Worm (Caenorhabditis elegans) whole organism, mixed stage, embryonic: Measurements from ENCODE around the gene F52H2.15.

ENCODE experiments used
- bed-3 ChIP-seq: fragments of 200-800 bp; sonication (Bioruptor generic); optimal IDR thresholded peaks from 3 replicates; lab custom pipeline; 2018; ENCODE audit warnings: mild to moderate bottlenecking, missing genetic modification characterization, moderate library complexity, missing compliant biosample characterization
- blmp-1 ChIP-seq: fragments of 150-350 bp; optimal IDR thresholded peaks from 2 replicates; lab custom pipeline; 2014; ENCODE audit warnings: missing biosample characterization, missing genetic modification characterization
- ceh-39 ChIP-seq: fragments of 150-350 bp; optimal IDR thresholded peaks from 2 replicates; lab custom pipeline; 2014; ENCODE audit warnings: missing biosample characterization, missing genetic modification characterization
- ceh-43 ChIP-seq: fragments of 200-800 bp; sonication (Bioruptor generic); optimal IDR thresholded peaks from 2 replicates; lab custom pipeline; 2018; ENCODE audit warnings: mild to moderate bottlenecking, missing genetic modification characterization, moderate library complexity, missing compliant biosample characterization
- ceh-83 ChIP-seq: fragments of 200-800 bp; sonication (Bioruptor generic); optimal IDR thresholded peaks from 2 replicates; lab custom pipeline; 2018; ENCODE audit warnings: mild to moderate bottlenecking, missing genetic modification characterization, missing compliant biosample characterization
- ces-1 ChIP-seq: fragments of 150-350 bp; optimal IDR thresholded peaks from 2 replicates; lab custom pipeline; 2014; ENCODE audit warnings: missing biosample characterization, missing genetic modification reagents, missing genetic modification characterization
- cnd-1 ChIP-seq: fragments of 200-800 bp; sonication (Bioruptor generic); optimal IDR thresholded peaks from 2 replicates; lab custom pipeline; 2018; ENCODE audit warnings: mild to moderate bottlenecking, missing genetic modification characterization, missing compliant biosample characterization
- elt-1 ChIP-seq: sonication (generic microtip); optimal IDR thresholded peaks from 2 replicates; lab custom pipeline; 2017; ENCODE audit warnings: missing genetic modification characterization, mild to moderate bottlenecking, missing compliant biosample characterization, antibody characterized with exemption, moderate library complexity, borderline replicate concordance; ENCODE audit not compliant: insufficient read depth
- elt-3 ChIP-seq: fragments of 150-350 bp; optimal IDR thresholded peaks from 2 replicates; lab custom pipeline; 2014; ENCODE audit warnings: missing biosample characterization, missing genetic modification characterization
- flh-1 ChIP-seq: fragments of 200-800 bp; sonication (Bioruptor generic); optimal IDR thresholded peaks from 2 replicates; lab custom pipeline; 2018; ENCODE audit warnings: mild to moderate bottlenecking, missing genetic modification characterization, moderate library complexity, missing compliant biosample characterization
- ham-2 ChIP-seq: fragments of 200-800 bp; sonication (Bioruptor generic); optimal IDR thresholded peaks from 2 replicates; lab custom pipeline; 2018; ENCODE audit warnings: mild to moderate bottlenecking, missing genetic modification characterization, missing compliant biosample characterization
- hlh-1 ChIP-seq: fragments of 150-350 bp; optimal IDR thresholded peaks from 2 replicates; lab custom pipeline; 2014; ENCODE audit warnings: missing biosample characterization, missing genetic modification reagents, missing genetic modification characterization
- lin-13 ChIP-seq: fragments of 150-350 bp; optimal IDR thresholded peaks from 2 replicates; lab custom pipeline; 2014; ENCODE audit warnings: missing biosample characterization, missing genetic modification characterization
- lin-32 ChIP-seq: fragments of 200-800 bp; sonication (Bioruptor generic); optimal IDR thresholded peaks from 2 replicates; lab custom pipeline; 2018; ENCODE audit warnings: mild to moderate bottlenecking, missing genetic modification characterization, missing compliant biosample characterization
- lsy-2 ChIP-seq: fragments of 150-350 bp; optimal IDR thresholded peaks from 2 replicates; lab custom pipeline; 2014; ENCODE audit warnings: missing biosample characterization, missing genetic modification characterization
- mep-1 ChIP-seq: fragments of 150-350 bp; optimal IDR thresholded peaks from 2 replicates; lab custom pipeline; 2017; ENCODE audit warnings: missing biosample characterization, missing genetic modification reagents, missing genetic modification characterization, inconsistent platforms
- mls-2 ChIP-seq: sonication (generic microtip); optimal IDR thresholded peaks from 2 replicates; lab custom pipeline; 2016; ENCODE audit warnings: mild to moderate bottlenecking, missing genetic modification characterization, moderate library complexity, missing compliant biosample characterization
- nhr-2 ChIP-seq: fragments of 150-350 bp; optimal IDR thresholded peaks from 2 replicates; lab custom pipeline; 2014; ENCODE audit warnings: missing biosample characterization, missing genetic modification characterization
- nhr-237 ChIP-seq: fragments of 150-350 bp; optimal IDR thresholded peaks from 2 replicates; lab custom pipeline; 2014; ENCODE audit warnings: missing biosample characterization, missing genetic modification characterization
- nhr-28 ChIP-seq: fragments of 150-350 bp; optimal IDR thresholded peaks from 2 replicates; lab custom pipeline; 2014; ENCODE audit warnings: missing biosample characterization, missing genetic modification characterization
- nhr-76 ChIP-seq: sonication (generic microtip); optimal IDR thresholded peaks from 2 replicates; lab custom pipeline; 2017; ENCODE audit warnings: missing biosample characterization, missing genetic modification characterization
- pha-4 ChIP-seq: fragments of 150-350 bp; optimal IDR thresholded peaks from 2 replicates; lab custom pipeline; 2018; ENCODE audit warnings: missing biosample characterization, missing genetic modification reagents, missing genetic modification characterization
- sem-2 ChIP-seq: fragments of 200-800 bp; sonication (Bioruptor generic); optimal IDR thresholded peaks from 2 replicates; lab custom pipeline; 2018; ENCODE audit warnings: mild to moderate bottlenecking, missing genetic modification characterization, missing compliant biosample characterization
- snpc-4 ChIP-seq: fragments of 150-350 bp; optimal IDR thresholded peaks from 2 replicates; lab custom pipeline; 2014; ENCODE audit warnings: missing biosample characterization, missing genetic modification characterization
- sptf-1 ChIP-seq: sonication (generic microtip); optimal IDR thresholded peaks from 2 replicates; lab custom pipeline; 2017; ENCODE audit warnings: mild to moderate bottlenecking, missing genetic modification characterization, moderate library complexity, missing compliant biosample characterization
- tbx-8 ChIP-seq: fragments of 200-800 bp; sonication (Bioruptor generic); optimal IDR thresholded peaks from 2 replicates; lab custom pipeline; 2018; ENCODE audit warnings: mild to moderate bottlenecking, missing genetic modification characterization, moderate library complexity, missing compliant biosample characterization
- unc-120 ChIP-seq: sonication (generic microtip); optimal IDR thresholded peaks from 2 replicates; lab custom pipeline; 2017; ENCODE audit warnings: missing genetic modification characterization, missing compliant biosample characterization; ENCODE audit not compliant: poor library complexity, severe bottlenecking
- unc-39 ChIP-seq: fragments of 150-350 bp; optimal IDR thresholded peaks from 2 replicates; lab custom pipeline; 2014; ENCODE audit warnings: missing biosample characterization, missing genetic modification characterization
- zip-8 ChIP-seq: fragments of 150-350 bp; optimal IDR thresholded peaks from 2 replicates; lab custom pipeline; 2014; ENCODE audit warnings: missing biosample characterization, missing genetic modification characterization
- ztf-11 ChIP-seq: fragments of 150-350 bp; optimal IDR thresholded peaks from 2 replicates; lab custom pipeline; 2014; ENCODE audit warnings: missing biosample characterization, missing genetic modification characterization

Gene F52H2.15

ce11 chrX:2559399-2559798 lies 5.8 kb upstream of the F52H2.15 start:
- TF ChIP-seq bed-3 (GFP tag; lab: Kevin White, UChicago) (no peak), snpc-4 (tag; lab: Kevin White, UChicago) (no peak), hlh-1 (tag; lab: Kevin White, UChicago) (peak; percentile 33), lin-13 (tag; lab: Kevin White, UChicago) (no peak), mls-2 (tag; lab: Kevin White, UChicago) (no peak), ceh-83 (GFP tag; lab: Kevin White, UChicago) (no peak), zip-8 (tag; lab: Kevin White, UChicago) (no peak), cnd-1 (tag; lab: Kevin White, UChicago) (no peak), unc-39 (no peak)

ce11 chrX:2559979-2560378 lies 5.2 kb upstream of the F52H2.15 start, which contains the start of gene F52H2.5:
Gene F52H2.5 (minus strand): TSS chrX:2560079.
- no peak for TF ChIP-seq lin-13 (tag; lab: Kevin White, UChicago)
- no peak for TF ChIP-seq ceh-83 (GFP tag; lab: Kevin White, UChicago)

ce11 chrX:2564047-2564446 lies 1.1 kb upstream of the F52H2.15 start, which contains the start of gene dhcr-24:
Gene dhcr-24 (minus strand): TSS chrX:2564147.
- TF ChIP-seq snpc-4 (tag; lab: Kevin White, UChicago) (no peak), elt-1 (tag; lab: Kevin White, UChicago) (no peak), ceh-83 (GFP tag; lab: Kevin White, UChicago) (no peak), ceh-43 (GFP tag; lab: Kevin White, UChicago) (no peak), hlh-1 (tag; lab: Kevin White, UChicago) (no peak), nhr-76 (tag; lab: Kevin White, UChicago) (no peak), nhr-2 (tag; lab: Kevin White, UChicago) (no peak), tbx-8 (GFP tag; lab: Kevin White, UChicago) (no peak), nhr-237 (tag; lab: Kevin White, UChicago) (no peak), unc-39 (no peak), cnd-1 (tag; lab: Kevin White, UChicago) (no peak), lsy-2 (tag; lab: Kevin White, UChicago) (no peak), zip-8 (tag; lab: Kevin White, UChicago) (no peak), ces-1 (GFP tag; lab: Kevin White, UChicago) (no peak), blmp-1 (no peak), pha-4 (tag; lab: Kevin White, UChicago) (no peak), flh-1 (GFP tag; lab: Kevin White, UChicago) (no peak), ceh-39 (no peak), nhr-28 (tag; lab: Kevin White, UChicago) (no peak)
- TF ChIP-seq, all 35 proteins: peak for 0

ce11 chrX:2567761-2568160 lies 2.6 kb downstream of the F52H2.15 start:
- TF ChIP-seq elt-1 (tag; lab: Kevin White, UChicago) (no peak), ceh-39 (no peak), zip-8 (tag; lab: Kevin White, UChicago) (no peak), lin-13 (tag; lab: Kevin White, UChicago) (no peak), ztf-11 (tag; lab: Kevin White, UChicago) (no peak), nhr-76 (tag; lab: Kevin White, UChicago) (no peak), bed-3 (GFP tag; lab: Kevin White, UChicago) (no peak), mls-2 (tag; lab: Kevin White, UChicago) (no peak), sem-2 (GFP tag; lab: Kevin White, UChicago) (no peak), nhr-2 (tag; lab: Kevin White, UChicago) (no peak), lin-32 (GFP tag; lab: Kevin White, UChicago) (no peak)

- TF ChIP-seq bed-3 (GFP tag; lab: Kevin White, UChicago) (no peak), mls-2 (tag; lab: Kevin White, UChicago) (no peak), ztf-11 (tag; lab: Kevin White, UChicago) (no peak), ham-2 (GFP tag; lab: Kevin White, UChicago) (no peak), elt-3 (no peak), snpc-4 (tag; lab: Kevin White, UChicago) (no peak), sptf-1 (tag; lab: Kevin White, UChicago) (no peak), lin-32 (GFP tag; lab: Kevin White, UChicago) (no peak), ceh-43 (GFP tag; lab: Kevin White, UChicago) (no peak), flh-1 (GFP tag; lab: Kevin White, UChicago) (no peak), cnd-1 (tag; lab: Kevin White, UChicago) (no peak), blmp-1 (no peak), hlh-1 (tag; lab: Kevin White, UChicago) (no peak), ceh-39 (no peak), tbx-8 (GFP tag; lab: Kevin White, UChicago) (no peak), unc-120 (no peak), mep-1 (tag; lab: Kevin White, UChicago) (no peak), zip-8 (tag; lab: Kevin White, UChicago) (no peak), pha-4 (tag; lab: Kevin White, UChicago) (no peak), lin-13 (tag; lab: Kevin White, UChicago) (no peak)
These were observed 3.9 kb downstream of the F52H2.15 start for ce11 chrX:2569040-2569439.
